Fruit fly (Drosophila melanogaster) whole organism, embryonic: Measurements from ENCODE around the gene CG43210.

ENCODE experiments used
- CG12071 ChIP-seq: fragments of 200-800 bp; sonication (Bioruptor generic); optimal IDR thresholded peaks from 3 replicates; lab custom pipeline; 2018; ENCODE audit warnings: missing biosample characterization, mild to moderate bottlenecking, missing genetic modification characterization
- CG12236 ChIP-seq: fragments of 200-800 bp; sonication (Bioruptor generic); optimal IDR thresholded peaks from 2 replicates; lab custom pipeline; 2016; ENCODE audit warnings: missing biosample characterization, missing genetic modification characterization
- CG14860 ChIP-seq: fragments of 200-800 bp; sonication (Bioruptor generic); IDR thresholded peaks from 3 replicates; pipeline ENCODE4 v1.3.6; 2022; ENCODE audit warnings: missing biosample characterization, missing genetic modification characterization; ENCODE audit not compliant: partially characterized antibody
- CG1647 ChIP-seq: fragments of 200-800 bp; sonication (Bioruptor generic); optimal IDR thresholded peaks from 3 replicates; lab custom pipeline; 2016; ENCODE audit warnings: missing biosample characterization, missing genetic modification characterization
- CG17802 ChIP-seq: fragments of 200-800 bp; sonication (Bioruptor generic); optimal IDR thresholded peaks from 2 replicates; lab custom pipeline; 2018; ENCODE audit warnings: missing biosample characterization, mild to moderate bottlenecking, missing genetic modification characterization, moderate library complexity
- CG30403 ChIP-seq: fragments of 200-800 bp; sonication (Bioruptor generic); optimal IDR thresholded peaks from 3 replicates; lab custom pipeline; 2016; ENCODE audit warnings: missing biosample characterization, missing genetic modification characterization
- CG34376 ChIP-seq: fragments of 200-800 bp; sonication (Bioruptor generic); optimal IDR thresholded peaks from 2 replicates; lab custom pipeline; 2018; ENCODE audit warnings: missing biosample characterization, mild to moderate bottlenecking, missing genetic modification characterization
- CG3847 ChIP-seq: fragments of 200-800 bp; sonication (Bioruptor generic); IDR thresholded peaks from 2 replicates; pipeline ENCODE4 v1.3.6; 2022; ENCODE audit warnings: missing biosample characterization, missing genetic modification characterization
- CG4404 ChIP-seq: fragments of 200-800 bp; sonication (Bioruptor generic); IDR thresholded peaks from 2 replicates; pipeline ENCODE4 v1.3.6; 2022; ENCODE audit warnings: missing biosample characterization, missing genetic modification characterization
- CG4707 ChIP-seq: fragments of 200-800 bp; sonication (Bioruptor generic); optimal IDR thresholded peaks from 2 replicates; lab custom pipeline; 2018; ENCODE audit warnings: missing biosample characterization, mild to moderate bottlenecking, missing genetic modification characterization, moderate library complexity
- CG4854 ChIP-seq: fragments of 200-800 bp; sonication (Bioruptor generic); optimal IDR thresholded peaks from 2 replicates; lab custom pipeline; 2016; ENCODE audit warnings: missing biosample characterization, missing genetic modification characterization, inconsistent platforms
- CG7987 ChIP-seq: fragments of 200-800 bp; sonication (Bioruptor generic); optimal IDR thresholded peaks from 2 replicates; lab custom pipeline; 2018; ENCODE audit warnings: missing biosample characterization, mild to moderate bottlenecking, missing genetic modification characterization, moderate library complexity
- CkIIα-i1 ChIP-seq: fragments of 200-800 bp; sonication (Bioruptor generic); IDR thresholded peaks from 2 replicates; pipeline ENCODE4 v1.3.6; 2022; ENCODE audit warnings: missing biosample characterization, missing genetic modification characterization
- Dll ChIP-seq: fragments of 200-800 bp; sonication (Bioruptor generic); IDR thresholded peaks from 4 replicates; pipeline ENCODE4 v1.3.6; 2022; ENCODE audit warnings: missing biosample characterization, missing genetic modification characterization; ENCODE audit not compliant: partially characterized antibody
- Dp ChIP-seq: fragments of 200-800 bp; sonication (Bioruptor generic); optimal IDR thresholded peaks from 2 replicates; lab custom pipeline; 2018; ENCODE audit warnings: missing biosample characterization, mild to moderate bottlenecking, missing genetic modification characterization, moderate library complexity
- Neu2 ChIP-seq: fragments of 200-800 bp; sonication (Bioruptor generic); optimal IDR thresholded peaks from 3 replicates; lab custom pipeline; 2016; ENCODE audit warnings: missing biosample characterization, missing genetic modification characterization, borderline replicate concordance
- Nf-YB ChIP-seq: fragments of 200-800 bp; sonication (Bioruptor generic); optimal IDR thresholded peaks from 3 replicates; lab custom pipeline; 2019; ENCODE audit warnings: missing biosample characterization, mild to moderate bottlenecking, missing genetic modification characterization, moderate library complexity
- Opbp ChIP-seq: fragments of 200-800 bp; sonication (Bioruptor generic); IDR thresholded peaks from 3 replicates; pipeline ENCODE4 v1.3.6; 2022; ENCODE audit warnings: missing biosample characterization, missing genetic modification characterization; ENCODE audit not compliant: partially characterized antibody
- Rfx ChIP-seq: fragments of 200-800 bp; sonication (Bioruptor generic); IDR thresholded peaks from 2 replicates; pipeline ENCODE4 v1.3.6; 2022; ENCODE audit warnings: missing biosample characterization, missing genetic modification characterization
- Sox102F ChIP-seq: fragments of 200-800 bp; sonication (Bioruptor generic); optimal IDR thresholded peaks from 2 replicates; lab custom pipeline; 2018; ENCODE audit warnings: missing biosample characterization, mild to moderate bottlenecking, missing genetic modification characterization, moderate library complexity
- Taf1 ChIP-seq: fragments of 200-800 bp; sonication (Bioruptor generic); IDR thresholded peaks from 2 replicates; pipeline ENCODE4 v1.3.6; 2022; ENCODE audit warnings: missing biosample characterization, missing genetic modification characterization
- ato ChIP-seq: fragments of 200-800 bp; sonication (Bioruptor generic); IDR thresholded peaks from 2 replicates; pipeline ENCODE4 v1.3.6; 2022; ENCODE audit warnings: missing biosample characterization, missing genetic modification characterization; ENCODE audit not compliant: partially characterized antibody
- bbx ChIP-seq: fragments of 200-800 bp; sonication (Bioruptor generic); IDR thresholded peaks from 2 replicates; pipeline ENCODE4 v1.3.6; 2022; ENCODE audit warnings: missing biosample characterization, missing genetic modification characterization; ENCODE audit not compliant: partially characterized antibody
- bigmax ChIP-seq: fragments of 200-800 bp; sonication (Bioruptor generic); optimal IDR thresholded peaks from 2 replicates; lab custom pipeline; 2018; ENCODE audit warnings: missing biosample characterization, mild to moderate bottlenecking, missing genetic modification characterization
- cato ChIP-seq: fragments of 200-800 bp; sonication (Bioruptor generic); optimal IDR thresholded peaks from 2 replicates; lab custom pipeline; 2016; ENCODE audit warnings: missing biosample characterization, missing genetic modification characterization, borderline replicate concordance
- caup ChIP-seq: fragments of 200-800 bp; sonication (Bioruptor generic); optimal IDR thresholded peaks from 3 replicates; lab custom pipeline; 2017; ENCODE audit warnings: missing biosample characterization, mild to moderate bottlenecking, missing genetic modification characterization, moderate library complexity; ENCODE audit not compliant: severe bottlenecking
- chinmo ChIP-seq: fragments of 200-800 bp; sonication (Bioruptor generic); IDR thresholded peaks from 4 replicates; pipeline ENCODE4 v1.3.6; 2022; ENCODE audit warnings: missing biosample characterization, missing genetic modification characterization; ENCODE audit not compliant: partially characterized antibody
- dpn ChIP-seq, 2 experiments: fragments of 200-800 bp; sonication (Bioruptor generic); optimal IDR thresholded peaks; 3 replicates each; lab custom pipeline; 2016; ENCODE audit warnings: missing biosample characterization in 2 of 2, missing genetic modification characterization in 2 of 2
- ewg ChIP-seq: fragments of 200-800 bp; sonication (Bioruptor generic); optimal IDR thresholded peaks from 3 replicates; lab custom pipeline; 2017; ENCODE audit warnings: mild to moderate bottlenecking, missing biosample characterization, missing genetic modification reagents, missing genetic modification characterization
- exex ChIP-seq: fragments of 200-800 bp; sonication (Bioruptor generic); optimal IDR thresholded peaks from 4 replicates; lab custom pipeline; 2018; ENCODE audit warnings: missing biosample characterization, mild to moderate bottlenecking, missing genetic modification characterization, moderate library complexity
- grn ChIP-seq: fragments of 200-800 bp; sonication (Bioruptor generic); optimal IDR thresholded peaks from 3 replicates; lab custom pipeline; 2017; ENCODE audit warnings: missing biosample characterization, missing genetic modification characterization
- hkb ChIP-seq, 2 experiments: fragments of 200-800 bp in 1 of 2; fragments of >200 bp in 1 of 2; sonication (Bioruptor generic) in 1 of 2; IDR thresholded peaks in 1 of 2; optimal IDR thresholded peaks in 1 of 2; 2 replicates each; pipeline versions ENCODE4 v1.3.6 to Lab custom; 2017 to 2022; ENCODE audit warnings: missing biosample characterization in 1 of 2, missing genetic modification characterization in 1 of 2
- inv ChIP-seq: fragments of 200-800 bp; sonication (Bioruptor generic); IDR thresholded peaks from 2 replicates; pipeline ENCODE4 v1.3.6; 2022; ENCODE audit warnings: missing biosample characterization, missing genetic modification characterization; ENCODE audit not compliant: partially characterized antibody
- lab ChIP-seq: fragments of 200-800 bp; sonication (Bioruptor generic); optimal IDR thresholded peaks from 3 replicates; lab custom pipeline; 2017; ENCODE audit warnings: missing biosample characterization, missing genetic modification characterization, mild to moderate bottlenecking, moderate library complexity, missing genetic modification reagents
- mld ChIP-seq: fragments of 200-800 bp; sonication (Bioruptor generic); IDR thresholded peaks from 3 replicates; pipeline ENCODE4 v1.3.6; 2022; ENCODE audit warnings: missing biosample characterization, missing genetic modification characterization; ENCODE audit not compliant: partially characterized antibody
- pnt ChIP-seq: fragments of 200-800 bp; sonication (Bioruptor generic); optimal IDR thresholded peaks from 3 replicates; lab custom pipeline; 2016; ENCODE audit warnings: missing biosample characterization, missing genetic modification characterization
- pum ChIP-seq: fragments of 200-800 bp; sonication (Bioruptor generic); optimal IDR thresholded peaks from 2 replicates; lab custom pipeline; 2016; ENCODE audit warnings: missing biosample characterization, missing genetic modification characterization
- run ChIP-seq: fragments of 200-800 bp; sonication (Bioruptor generic); optimal IDR thresholded peaks from 3 replicates; lab custom pipeline; 2018; ENCODE audit warnings: missing biosample characterization, mild to moderate bottlenecking, missing genetic modification characterization
- scrt ChIP-seq: fragments of 200-800 bp; sonication (Bioruptor generic); optimal IDR thresholded peaks from 2 replicates; lab custom pipeline; 2018; ENCODE audit warnings: missing biosample characterization, mild to moderate bottlenecking, missing genetic modification characterization, moderate library complexity
- sd ChIP-seq: fragments of 200-800 bp; sonication (Bioruptor generic); optimal IDR thresholded peaks from 3 replicates; lab custom pipeline; 2018; ENCODE audit warnings: missing biosample characterization, mild to moderate bottlenecking, missing genetic modification characterization, moderate library complexity
- sim ChIP-seq: fragments of 200-800 bp; sonication (Bioruptor generic); IDR thresholded peaks from 2 replicates; pipeline ENCODE4 v1.3.6; 2022; ENCODE audit warnings: missing biosample characterization, missing genetic modification characterization
- sna ChIP-seq: fragments of 200-800 bp; sonication (Bioruptor generic); IDR thresholded peaks from 2 replicates; pipeline ENCODE4 v1.3.6; 2022; ENCODE audit warnings: missing biosample characterization, missing genetic modification characterization; ENCODE audit not compliant: partially characterized antibody
- stwl ChIP-seq: fragments of 200-800 bp; sonication (Bioruptor generic); optimal IDR thresholded peaks from 3 replicates; lab custom pipeline; 2018; ENCODE audit warnings: missing biosample characterization, mild to moderate bottlenecking, missing genetic modification characterization, moderate library complexity
- tup ChIP-seq: fragments of 200-800 bp; sonication (Bioruptor generic); optimal IDR thresholded peaks from 2 replicates; lab custom pipeline; 2016; ENCODE audit warnings: missing biosample characterization, mild to moderate bottlenecking, missing genetic modification characterization, moderate library complexity
- tx ChIP-seq: fragments of 200-800 bp; sonication (Bioruptor generic); optimal IDR thresholded peaks from 2 replicates; lab custom pipeline; 2016; ENCODE audit warnings: missing biosample characterization, missing genetic modification characterization
- yki ChIP-seq: fragments of >200 bp; optimal IDR thresholded peaks from 3 replicates; lab custom pipeline; 2018
- zfh1 ChIP-seq: fragments of 200-800 bp; sonication (Bioruptor generic); IDR thresholded peaks from 3 replicates; pipeline ENCODE4 v1.3.6; 2022; ENCODE audit warnings: missing biosample characterization, missing genetic modification characterization

CG43210 gene

DNA sequence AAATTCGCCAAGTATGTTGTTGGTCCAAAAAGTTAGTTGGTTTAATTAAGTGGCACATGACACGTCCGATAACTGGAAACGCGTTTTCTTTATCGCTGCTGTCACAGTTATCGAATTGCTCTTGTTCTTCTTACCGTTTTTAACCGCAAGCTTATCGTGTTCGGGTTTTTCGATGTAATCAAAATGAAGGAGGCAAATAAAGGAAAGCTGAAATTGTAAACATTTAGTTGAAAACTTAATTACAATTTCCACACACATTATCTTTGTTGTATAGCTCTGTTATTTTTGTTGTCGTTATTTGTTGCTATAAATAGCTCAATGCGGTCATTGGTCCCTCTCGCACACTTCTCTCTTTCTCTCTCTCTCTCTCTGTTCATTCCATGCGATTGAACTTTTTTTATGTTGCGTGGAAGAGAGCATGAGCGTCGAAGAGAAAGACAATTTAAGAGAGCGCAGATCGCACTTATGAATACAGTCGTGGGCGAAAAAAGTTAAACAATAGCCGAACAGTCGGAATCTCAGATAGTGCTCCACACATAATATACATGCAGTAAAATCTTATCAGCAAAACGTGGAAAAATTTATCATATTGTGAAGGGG is 20.4 kb upstream of the CG43210 start (continued):
- peak; percentile 34; the same call in 1 of the 4 replicates for TF ChIP-seq Dll (GFP tag; lab: Robert Waterston, UW)
- peak; percentile 15 to 54 for TF ChIP-seq dpn (GFP tag; optimal IDR thresholded peaks at IDR 0.05; lab: Kevin White, UChicago)
- peak; percentile 78 for TF ChIP-seq run (tag; lab: Kevin White, UChicago)
- no peak for TF ChIP-seq Dp (GFP tag; lab: Kevin White, UChicago)
- TF ChIP-seq CG12071 = peak; percentile 24
- no peak for TF ChIP-seq CG1647
- TF ChIP-seq CG17802 (tag; lab: Kevin White, UChicago) = no peak
- TF ChIP-seq scrt = no peak
- peak; percentile 43 for TF ChIP-seq grn (GFP tag; lab: Kevin White, UChicago)
- no peak for TF ChIP-seq ewg (GFP tag; lab: Kevin White, UChicago)
- peak; percentile 69 for TF ChIP-seq exex (tag; lab: Kevin White, UChicago)
- no peak for TF ChIP-seq CG3847 (GFP tag; lab: Robert Waterston, UW)
- peak; percentile 82 for TF ChIP-seq sd (tag; lab: Kevin White, UChicago)
- no peak for TF ChIP-seq sim
- no peak for TF ChIP-seq Neu2
- no peak for TF ChIP-seq CG12236
- peak; percentile 60 for TF ChIP-seq stwl (tag; lab: Kevin White, UChicago)
- TF ChIP-seq ato (GFP tag; lab: Robert Waterston, UW) = peak; percentile 27; the same call in 1 of the 2 replicates
- TF ChIP-seq CG34376 (GFP tag; lab: Kevin White, UChicago) = peak; percentile 43
- no peak for TF ChIP-seq CG4854 (GFP tag; lab: Kevin White, UChicago)
- TF ChIP-seq Sox102F (GFP tag; lab: Kevin White, UChicago) = peak; percentile 24
- peak; percentile 12 for TF ChIP-seq Nf-YB (GFP tag; lab: Kevin White, UChicago)
- peak; percentile 83 for TF ChIP-seq yki (lab: Kevin White, UChicago)
- TF ChIP-seq Taf1 (GFP tag; lab: Robert Waterston, UW) = no peak
- no peak for TF ChIP-seq zfh1 (GFP tag; lab: Robert Waterston, UW)
- TF ChIP-seq tup (GFP tag; lab: Kevin White, UChicago) = no peak
- TF ChIP-seq CG7987 (GFP tag; lab: Kevin White, UChicago) = peak; percentile 52
- TF ChIP-seq sna (GFP tag; lab: Robert Waterston, UW) = peak; percentile 53; the same call in 1 of the 2 replicates
- peak; percentile 51; the same call in 1 of the 3 replicates for TF ChIP-seq mld
- no peak for TF ChIP-seq tx (GFP tag; lab: Kevin White, UChicago)
- TF ChIP-seq pum (GFP tag; lab: Kevin White, UChicago) = no peak
- peak; percentile 54; the same call in 1 of the 2 replicates for TF ChIP-seq Rfx
- TF ChIP-seq chinmo (GFP tag; lab: Robert Waterston, UW) = peak; percentile 67; the same call in 1 of the 4 replicates
- TF ChIP-seq CkIIα-i1 (GFP tag; lab: Robert Waterston, UW) = no peak
- no peak for TF ChIP-seq bigmax
- peak; percentile 32 for TF ChIP-seq CG4707 (GFP tag; lab: Kevin White, UChicago)
- TF ChIP-seq CG30403 (GFP tag; lab: Kevin White, UChicago) = no peak
- TF ChIP-seq hkb (optimal IDR thresholded peaks at IDR 0.05; lab: Kevin White, UChicago) = peak; percentile 19
- TF ChIP-seq hkb (GFP tag; IDR thresholded peaks at IDR 0.05; lab: Robert Waterston, UW) = no peak
- no peak for TF ChIP-seq CG4404 (GFP tag; lab: Robert Waterston, UW)
- TF ChIP-seq inv (GFP tag; lab: Robert Waterston, UW) = no peak
- TF ChIP-seq caup (GFP tag; lab: Kevin White, UChicago) = peak; percentile 33
- no peak for TF ChIP-seq cato
- TF ChIP-seq Opbp = peak; percentile 47; the same call in 1 of the 3 replicates
- TF ChIP-seq pnt (GFP tag; lab: Kevin White, UChicago) = no peak
- TF ChIP-seq CG14860 (GFP tag; lab: Robert Waterston, UW) = 0 out of 3 replicates have a peak, but pooled peaks have one; percentile 8
- TF ChIP-seq lab (GFP tag; lab: Kevin White, UChicago) = peak; percentile 59
- TF ChIP-seq bbx (GFP tag; lab: Robert Waterston, UW) = peak; percentile 72
